Worm (Caenorhabditis elegans) whole organism, mixed stage, embryonic: ENCODE data around the gene abts-2.

Experiments
- mls-2 ChIP-seq: sonication (generic microtip); optimal IDR thresholded peaks from 2 replicates; lab custom pipeline; 2016; ENCODE audit warnings: mild to moderate bottlenecking, missing genetic modification characterization, moderate library complexity, missing compliant biosample characterization
- ztf-11 ChIP-seq: fragments of 150-350 bp; optimal IDR thresholded peaks from 2 replicates; lab custom pipeline; 2014; ENCODE audit warnings: missing biosample characterization, missing genetic modification characterization

DNA sequence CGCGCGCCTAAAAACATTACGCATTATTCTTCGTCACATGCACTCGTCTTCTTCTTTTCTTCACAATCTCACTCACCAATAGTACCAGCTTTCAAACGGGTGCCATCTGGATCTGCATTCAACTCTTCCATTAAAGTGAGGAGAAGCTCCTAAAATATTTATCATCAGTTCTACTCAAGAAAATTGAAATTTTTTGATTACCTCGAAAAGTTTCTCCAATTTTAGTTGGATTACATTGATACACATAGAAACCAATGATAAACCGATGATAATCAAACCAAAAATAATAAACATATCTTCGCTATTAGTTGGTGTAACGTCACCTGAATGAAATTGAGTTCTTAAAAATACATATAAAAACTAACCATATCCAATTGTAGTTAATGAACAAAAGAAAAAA lies 39.1 kb downstream of the abts-2 start:
- TF ChIP-seq ztf-11 (tag; lab: Kevin White, UChicago) (no peak), mls-2 (no peak)
